Worm (Caenorhabditis elegans): Measurements from ENCODE around the gene clec-222.

The clec-222 gene

DNA sequence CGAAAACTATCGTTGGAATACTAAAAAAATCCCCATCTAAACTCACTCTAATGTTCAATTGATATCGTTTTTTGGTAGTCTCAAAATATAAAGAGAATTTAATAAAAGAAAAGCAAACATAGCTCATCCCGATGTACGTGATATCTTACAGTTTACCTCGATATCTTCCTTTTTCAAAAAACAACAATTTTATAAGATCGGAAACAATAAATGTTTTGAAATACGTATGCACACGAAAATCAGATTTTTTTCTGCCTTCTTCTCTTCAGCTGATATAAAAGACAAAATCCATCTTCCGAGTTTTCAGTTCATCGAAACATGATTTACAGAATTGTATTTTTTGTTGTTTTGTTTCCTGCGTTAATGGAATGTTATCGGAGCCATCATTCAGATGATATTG, at the start of gene clec-222:
TSS of gene clec-222 (plus strand) at position 301 of the 400 bp plus-strand sequence.
- TF ChIP-seq zim-3 (tag; optimal IDR thresholded peaks at IDR 0.05) = no peak
- no peak for TF ChIP-seq hsf-1 (GFP tag; IDR thresholded peaks at IDR 0.05)
- TF ChIP-seq tbx-9 (tag; optimal IDR thresholded peaks at IDR 0.05; ENCODE audit: borderline replicate concordance) = no peak
- no peak for TF ChIP-seq tlf-1 (GFP tag; optimal IDR thresholded peaks at IDR 0.05)
- TF ChIP-seq F52B5.7 (tag; optimal IDR thresholded peaks at IDR 0.05) = no peak
- no peak for TF ChIP-seq F23B12.7 (tag; optimal IDR thresholded peaks at IDR 0.05; ENCODE audit: insufficient read depth)
- TF ChIP-seq efl-1 (GFP tag; optimal IDR thresholded peaks at IDR 0.05) = no peak
- TF ChIP-seq hrde-1 (tag; optimal IDR thresholded peaks at IDR 0.05; ENCODE audit: borderline replicate concordance) = no peak
- no peak for TF ChIP-seq F37B4.10 (GFP tag; IDR thresholded peaks at IDR 0.05)
- TF ChIP-seq sea-2 (GFP tag; IDR thresholded peaks at IDR 0.05) = no peak
- no peak for TF ChIP-seq ceh-91 (GFP tag; IDR thresholded peaks at IDR 0.05)
- TF ChIP-seq rcor-1 (GFP tag; IDR thresholded peaks at IDR 0.05) = no peak
- TF ChIP-seq repo-1 (tag; optimal IDR thresholded peaks at IDR 0.05) = no peak
- no peak for TF ChIP-seq madf-8 (GFP tag; conservative IDR thresholded peaks at IDR 0.05)
- no peak for TF ChIP-seq K11D2.4 (GFP tag; IDR thresholded peaks at IDR 0.05)
- no peak for TF ChIP-seq Y56A3A.18 (GFP tag; IDR thresholded peaks at IDR 0.05)
- TF ChIP-seq T07F8.4 (tag; optimal IDR thresholded peaks at IDR 0.05) = no peak
- TF ChIP-seq egl-44 (GFP tag; IDR thresholded peaks at IDR 0.05) = no peak
- no peak for TF ChIP-seq attf-6 (GFP tag; IDR thresholded peaks at IDR 0.05)
- TF ChIP-seq ztf-28 (GFP tag; IDR thresholded peaks at IDR 0.05) = no peak

DNA sequence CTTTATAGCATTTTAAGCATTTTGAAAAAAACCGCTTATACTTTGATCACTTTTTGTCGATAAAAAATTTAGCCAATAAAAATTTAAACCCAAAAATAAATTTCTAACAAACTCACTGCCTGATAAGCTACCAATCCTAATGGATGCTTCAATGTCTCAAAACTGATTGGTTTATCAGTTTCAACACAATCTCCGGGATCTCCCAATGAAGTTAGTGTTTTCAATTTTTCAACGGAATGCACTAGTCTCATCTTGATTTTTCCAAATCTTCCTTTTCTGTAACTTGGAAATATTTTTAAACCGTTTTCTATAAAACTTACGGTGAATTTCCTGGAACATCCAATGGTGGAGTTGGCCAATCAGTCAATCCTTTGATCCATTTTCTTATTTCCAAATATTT, 47.5 kb upstream of the clec-222 start:
- no peak for TF ChIP-seq zfh-2 (GFP tag; conservative IDR thresholded peaks at IDR 0.05)
- no peak for TF ChIP-seq ztf-25 (GFP tag; IDR thresholded peaks at IDR 0.05)
- TF ChIP-seq unc-62 (GFP tag; optimal IDR thresholded peaks at IDR 0.05) = no peak
- TF ChIP-seq aptf-2 (GFP tag; conservative IDR thresholded peaks at IDR 0.05) = no peak
- TF ChIP-seq F55B11.4 (tag; optimal IDR thresholded peaks at IDR 0.05; ENCODE audit: borderline replicate concordance, insufficient read depth) = no peak
- TF ChIP-seq bed-1 (GFP tag; IDR thresholded peaks at IDR 0.05) = no peak
- no peak for TF ChIP-seq tbx-9 (tag; optimal IDR thresholded peaks at IDR 0.05; ENCODE audit: borderline replicate concordance)
- TF ChIP-seq mel-28 (tag; optimal IDR thresholded peaks at IDR 0.05; ENCODE audit: borderline replicate concordance) = no peak
- TF ChIP-seq efl-1 (GFP tag; optimal IDR thresholded peaks at IDR 0.05) = no peak
- no peak for TF ChIP-seq B0336.3 (GFP tag; IDR thresholded peaks at IDR 0.05)
- no peak for TF ChIP-seq attf-3 (GFP tag; conservative IDR thresholded peaks at IDR 0.05)
- no peak for TF ChIP-seq dpl-1 (GFP tag; optimal IDR thresholded peaks at IDR 0.05)
- no peak for TF ChIP-seq F10E7.11 (tag; optimal IDR thresholded peaks at IDR 0.05)
- TF ChIP-seq ama-1 (optimal IDR thresholded peaks at IDR 0.05) = no peak
- no peak for TF ChIP-seq ama-1 (GFP tag; optimal IDR thresholded peaks at IDR 0.05)
- no peak for TF ChIP-seq tbp1 (GFP tag; optimal IDR thresholded peaks at IDR 0.05)
- TF ChIP-seq rpc-1 (optimal IDR thresholded peaks at IDR 0.05) = no peak
- no peak for TF ChIP-seq rpc-1 (tag; optimal IDR thresholded peaks at IDR 0.05)
- TF ChIP-seq lir-1 (GFP tag; conservative IDR thresholded peaks at IDR 0.05) = no peak
- no peak for TF ChIP-seq snpc-1.1 (tag; optimal IDR thresholded peaks at IDR 0.05; ENCODE audit: insufficient read depth)

ce11 chrV:11225981-11226380, 45.2 kb upstream of the clec-222 start, which contains the start of gene bgal-1:
Gene bgal-1 (minus strand): TSS chrV:11226018.
- TF ChIP-seq ama-1 (optimal IDR thresholded peaks at IDR 0.05) (peak; percentile 22), ama-1 (GFP tag; optimal IDR thresholded peaks at IDR 0.05) (peak in 1 of 2 experiments; percentile 15), snpc-4 (GFP tag; optimal IDR thresholded peaks at IDR 0.05) (no peak), snpc-4 (tag; optimal IDR thresholded peaks at IDR 0.05) (peak in 2 of 4 experiments; percentile 32 to 39), somi-1 (GFP tag; optimal IDR thresholded peaks at IDR 0.05) (peak; percentile 8), unc-62 (GFP tag; optimal IDR thresholded peaks at IDR 0.05) (no peak), ekl-4 (GFP tag; IDR thresholded peaks at IDR 0.05) (0 out of 2 replicates have a peak, but pooled peaks have one; percentile 18), lin-35 (GFP tag; optimal IDR thresholded peaks at IDR 0.05) (peak in 1 of 3 experiments; percentile 37), ztf-28 (GFP tag; IDR thresholded peaks at IDR 0.05) (no peak)

Measured in whole organism, young adult.